Worm (Caenorhabditis elegans) whole organism, L2 larva: ENCODE data around the gene irk-1.

Source experiments
- F13H6.1 ChIP-seq: sonication (generic microtip); optimal IDR thresholded peaks from 2 replicates; lab custom pipeline; 2016; ENCODE audit warnings: missing genetic modification characterization, missing compliant biosample characterization
- R02D3.7 ChIP-seq: fragments of 150-350 bp; optimal IDR thresholded peaks from 2 replicates; lab custom pipeline; 2014; ENCODE audit warnings: missing biosample characterization, missing genetic modification characterization
- ZK546.5 ChIP-seq: sonication (generic microtip); optimal IDR thresholded peaks from 2 replicates; lab custom pipeline; 2017; ENCODE audit warnings: missing biosample characterization, missing genetic modification characterization
- ama-1 ChIP-seq: fragments of 150-350 bp; optimal IDR thresholded peaks from 2 replicates; lab custom pipeline; 2018; ENCODE audit warnings: inconsistent platforms
- ceh-82 ChIP-seq: fragments of 150-350 bp; optimal IDR thresholded peaks from 2 replicates; lab custom pipeline; 2014; ENCODE audit warnings: missing biosample characterization, missing genetic modification characterization
- elt-3 ChIP-seq: sonication (generic microtip); optimal IDR thresholded peaks from 2 replicates; lab custom pipeline; 2017; ENCODE audit warnings: missing biosample characterization, missing genetic modification characterization
- lin-13 ChIP-seq: fragments of 150-350 bp; optimal IDR thresholded peaks from 2 replicates; lab custom pipeline; 2014; ENCODE audit warnings: missing biosample characterization, missing genetic modification reagents, missing genetic modification characterization
- nhr-237 ChIP-seq: fragments of 150-350 bp; optimal IDR thresholded peaks from 2 replicates; lab custom pipeline; 2014; ENCODE audit warnings: missing biosample characterization, missing genetic modification characterization
- nhr-77 ChIP-seq: fragments of 150-350 bp; optimal IDR thresholded peaks from 2 replicates; lab custom pipeline; 2014; ENCODE audit warnings: missing biosample characterization, missing genetic modification characterization
- peb-1 ChIP-seq: fragments of 150-350 bp; optimal IDR thresholded peaks from 2 replicates; lab custom pipeline; 2014; ENCODE audit warnings: missing biosample characterization, missing genetic modification characterization
- snpc-4 ChIP-seq: fragments of 150-350 bp; optimal IDR thresholded peaks from 2 replicates; lab custom pipeline; 2014; ENCODE audit warnings: missing biosample characterization, missing genetic modification characterization
- unc-62 ChIP-seq: fragments of 150-350 bp; optimal IDR thresholded peaks from 2 replicates; lab custom pipeline; 2014; ENCODE audit warnings: missing biosample characterization, missing genetic modification reagents, missing genetic modification characterization
- ztf-4 ChIP-seq: fragments of 150-350 bp; optimal IDR thresholded peaks from 2 replicates; lab custom pipeline; 2014; ENCODE audit warnings: missing biosample characterization, missing genetic modification characterization

ce11 chrX:6725260-6725718 lies 52.6 kb downstream of the irk-1 start, which contains the start of gene slc-25A10:
- TF ChIP-seq ZK546.5 (no peak), elt-3 (tag; lab: Kevin White, UChicago) (no peak), ceh-82 (tag; lab: Kevin White, UChicago) (no peak), lin-13 (GFP tag; lab: Kevin White, UChicago) (no peak), ztf-4 (no peak), nhr-237 (tag; lab: Kevin White, UChicago) (no peak), unc-62 (GFP tag; lab: Kevin White, UChicago) (no peak), F13H6.1 (tag; lab: Kevin White, UChicago) (no peak), nhr-77 (tag; lab: Kevin White, UChicago) (no peak), peb-1 (tag; lab: Kevin White, UChicago) (no peak), ama-1 (lab: Kevin White, UChicago) (no peak), snpc-4 (tag; lab: Kevin White, UChicago) (no peak), R02D3.7 (tag; lab: Kevin White, UChicago) (no peak)
